Worm (Caenorhabditis elegans) whole organism, L4 larva: ENCODE measurements around the gene C25D7.10.

Experiments used
- F37D6.2 ChIP-seq: sonication (generic microtip); optimal IDR thresholded peaks from 2 replicates; lab custom pipeline; 2016; ENCODE audit warnings: mild to moderate bottlenecking, missing genetic modification characterization, missing compliant biosample characterization
- ces-1 ChIP-seq: fragments of 150-350 bp; sonication (generic microtip); optimal IDR thresholded peaks from 4 replicates; lab custom pipeline; 2014; ENCODE audit warnings: missing biosample characterization, missing genetic modification reagents, missing genetic modification characterization
- cey-2 ChIP-seq: sonication (generic microtip); optimal IDR thresholded peaks from 3 replicates; lab custom pipeline; 2017; ENCODE audit warnings: missing genetic modification characterization, mild to moderate bottlenecking, missing compliant biosample characterization, antibody characterized with exemption, borderline replicate concordance; ENCODE audit not compliant: insufficient read depth
- egl-27 ChIP-seq: sonication (generic microtip); optimal IDR thresholded peaks from 3 replicates; lab custom pipeline; 2017; ENCODE audit warnings: missing biosample characterization, missing genetic modification reagents, missing genetic modification characterization
- fkh-10 ChIP-seq: fragments of 150-350 bp; optimal IDR thresholded peaks from 2 replicates; lab custom pipeline; 2014; ENCODE audit warnings: missing biosample characterization, missing genetic modification reagents, missing genetic modification characterization
- lin-29 ChIP-seq: fragments of 200-800 bp; sonication (Bioruptor generic); IDR thresholded peaks from 2 replicates; pipeline ENCODE4 v1.3.6; 2022; ENCODE audit warnings: missing genetic modification reagents, missing genetic modification characterization, missing compliant biosample characterization
- nhr-41 ChIP-seq: fragments of 200-800 bp; sonication (Bioruptor generic); IDR thresholded peaks from 2 replicates; pipeline ENCODE4 v1.3.6; 2022; ENCODE audit warnings: missing genetic modification reagents, missing genetic modification characterization, missing compliant biosample characterization
- pha-4 ChIP-seq, 2 experiments: fragments of 150-350 bp in 1 of 2; fragments of 200-800 bp in 1 of 2; sonication (Bioruptor generic) in 1 of 2; IDR thresholded peaks in 1 of 2; optimal IDR thresholded peaks in 1 of 2; 2 replicates each; pipeline versions ENCODE4 v1.3.6 to Lab custom; 2014 to 2022; ENCODE audit warnings: missing genetic modification characterization in 2 of 2, missing genetic modification reagents in 2 of 2, missing biosample characterization in 1 of 2, missing compliant biosample characterization in 1 of 2
- skn-1 ChIP-seq: fragments of 150-350 bp; optimal IDR thresholded peaks from 2 replicates; lab custom pipeline; 2014; ENCODE audit warnings: missing biosample characterization, missing genetic modification characterization
- tag-97 ChIP-seq: fragments of 200-800 bp; sonication (Bioruptor generic); IDR thresholded peaks from 2 replicates; pipeline ENCODE4 v1.3.6; 2022; ENCODE audit warnings: missing genetic modification characterization, missing compliant biosample characterization
- unc-39 ChIP-seq: sonication (generic microtip); optimal IDR thresholded peaks from 2 replicates; lab custom pipeline; 2017; ENCODE audit warnings: missing biosample characterization, missing genetic modification characterization
- zip-2 ChIP-seq: fragments of 150-350 bp; optimal IDR thresholded peaks from 2 replicates; lab custom pipeline; 2014; ENCODE audit warnings: missing biosample characterization, missing genetic modification characterization

DNA sequence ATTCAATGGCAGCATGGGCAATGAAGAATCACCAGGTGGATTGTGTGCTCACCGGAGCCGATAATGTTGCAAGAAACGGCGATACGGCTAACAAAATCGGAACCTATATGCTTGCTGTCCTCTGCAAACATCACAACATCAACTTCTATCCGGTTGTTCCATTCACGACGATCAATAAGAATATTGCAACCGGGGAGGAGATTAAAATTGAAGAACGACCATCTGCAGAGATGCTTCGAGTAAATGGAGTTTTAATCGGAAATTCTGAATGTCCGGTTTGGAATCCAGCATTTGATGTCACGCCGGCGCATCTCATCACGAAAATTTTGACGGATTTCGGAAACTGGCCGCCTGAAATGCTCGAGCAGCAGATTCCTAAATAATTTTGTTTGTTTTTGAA lies 16.4 kb downstream of the C25D7.10 start:
- TF ChIP-seq pha-4 (GFP tag; IDR thresholded peaks at IDR 0.05; lab: Robert Waterston, UW) (peak; percentile 47; the same call in 1 of the 2 replicates), pha-4 (tag; optimal IDR thresholded peaks at IDR 0.05; lab: Kevin White, UChicago) (no peak), F37D6.2 (tag; lab: Kevin White, UChicago) (no peak), egl-27 (tag; lab: Kevin White, UChicago) (no peak), fkh-10 (GFP tag; lab: Kevin White, UChicago) (no peak), lin-29 (no peak), ces-1 (GFP tag; lab: Kevin White, UChicago) (no peak), tag-97 (no peak), zip-2 (tag; lab: Kevin White, UChicago) (no peak), nhr-41 (no peak), cey-2 (tag; lab: Kevin White, UChicago) (no peak), skn-1 (tag; lab: Kevin White, UChicago) (no peak), unc-39 (tag; lab: Kevin White, UChicago) (no peak)
